Worm (Caenorhabditis elegans) whole organism, L4 larva: ENCODE measurements around the gene nas-9.

Experiments
- ama-1 ChIP-seq: fragments of 150-350 bp; optimal IDR thresholded peaks from 2 replicates; lab custom pipeline; 2014; ENCODE audit warnings: inconsistent platforms, mixed read lengths
- ceh-44 ChIP-seq: fragments of 200-800 bp; sonication (Bioruptor generic); IDR thresholded peaks from 2 replicates; pipeline ENCODE4 v1.3.6; 2022; ENCODE audit warnings: missing genetic modification reagents, missing genetic modification characterization, missing compliant biosample characterization
- ceh-82 ChIP-seq: sonication (generic microtip); optimal IDR thresholded peaks from 2 replicates; lab custom pipeline; 2017; ENCODE audit warnings: missing biosample characterization, missing genetic modification characterization
- dpl-1 ChIP-seq: fragments of 150-350 bp; optimal IDR thresholded peaks from 2 replicates; lab custom pipeline; 2014; ENCODE audit warnings: missing biosample characterization, missing genetic modification reagents, missing genetic modification characterization
- dve-1 ChIP-seq: sonication (generic microtip); optimal IDR thresholded peaks from 2 replicates; lab custom pipeline; 2017; ENCODE audit warnings: antibody characterized with exemption, mild to moderate bottlenecking, missing genetic modification characterization, missing compliant biosample characterization; ENCODE audit not compliant: insufficient read depth
- fos-1 ChIP-seq: fragments of 150-350 bp; optimal IDR thresholded peaks from 2 replicates; lab custom pipeline; 2014; ENCODE audit warnings: missing biosample characterization, missing genetic modification characterization
- lin-15B ChIP-seq: fragments of 150-350 bp; sonication (generic microtip); optimal IDR thresholded peaks from 3 replicates; lab custom pipeline; 2014; ENCODE audit warnings: missing biosample characterization, missing genetic modification characterization
- madf-9 ChIP-seq: fragments of 200-800 bp; sonication (Bioruptor generic); conservative IDR thresholded peaks from 2 replicates; pipeline ENCODE4 v1.3.6; 2022; ENCODE audit warnings: missing genetic modification reagents, missing genetic modification characterization, missing compliant biosample characterization
- pha-4 ChIP-seq, 2 experiments: fragments of 150-350 bp in 1 of 2; fragments of 200-800 bp in 1 of 2; sonication (Bioruptor generic) in 1 of 2; IDR thresholded peaks in 1 of 2; optimal IDR thresholded peaks in 1 of 2; 2 replicates each; pipeline versions ENCODE4 v1.3.6 to Lab custom; 2014 to 2022; ENCODE audit warnings: missing genetic modification characterization in 2 of 2, missing genetic modification reagents in 2 of 2, missing biosample characterization in 1 of 2, missing compliant biosample characterization in 1 of 2
- saeg-2 ChIP-seq: fragments of 200-800 bp; sonication (Bioruptor generic); IDR thresholded peaks from 2 replicates; pipeline ENCODE4 v1.3.6; 2022; ENCODE audit warnings: missing genetic modification reagents, missing genetic modification characterization, missing compliant biosample characterization
- unc-39 ChIP-seq: sonication (generic microtip); optimal IDR thresholded peaks from 2 replicates; lab custom pipeline; 2017; ENCODE audit warnings: missing biosample characterization, missing genetic modification characterization
- unc-62 ChIP-seq, 3 experiments: fragments of 150-350 bp in 1 of 3; sonication (generic microtip); optimal IDR thresholded peaks in 2 of 3; peaks in 1 of 3; 1 replicate in 1 of 3; 2 replicates in 2 of 3; lab custom pipeline; 2014 to 2017; ENCODE audit warnings: missing biosample characterization in 3 of 3, missing genetic modification characterization in 3 of 3, missing genetic modification reagents in 3 of 3, missing genotype in 1 of 3

ce11 chrV:4806859-4807258 lies 33.0 kb downstream of the nas-9 start:
- TF ChIP-seq unc-62 (GFP tag; optimal IDR thresholded peaks at IDR 0.05 in 1 of 2; lab: Kevin White, UChicago) (no peak), unc-62 (tag; optimal IDR thresholded peaks at IDR 0.05; lab: Kevin White, UChicago) (no peak), pha-4 (GFP tag; IDR thresholded peaks at IDR 0.05; lab: Robert Waterston, UW) (no peak), pha-4 (tag; optimal IDR thresholded peaks at IDR 0.05; lab: Kevin White, UChicago) (no peak), fos-1 (no peak), unc-39 (tag; lab: Kevin White, UChicago) (no peak), ceh-44 (no peak), dpl-1 (GFP tag; lab: Kevin White, UChicago) (no peak), ceh-82 (tag; lab: Kevin White, UChicago) (no peak), saeg-2 (no peak), madf-9 (GFP tag; lab: Robert Waterston, UW) (no peak), lin-15B (no peak), dve-1 (no peak), ama-1 (lab: Kevin White, UChicago) (no peak)
